Worm (Caenorhabditis elegans): Measurements from ENCODE around the gene slc-36.5.
A peak's percentile ranks its signal among the peaks of the same experiment; 100 is the strongest.

slc-36.5 gene

ce11 chrII:6831531-6832201 lies 45.2 kb downstream of the slc-36.5 start (continued):
- no peak for TF ChIP-seq snpc-4 (tag; optimal IDR thresholded peaks at IDR 0.05)
- TF ChIP-seq ceh-39 (tag; optimal IDR thresholded peaks at IDR 0.05) = no peak

ce11 chrII:6830923-6831322 lies 45.9 kb downstream of the slc-36.5 start:
- TF ChIP-seq ham-2 (GFP tag; optimal IDR thresholded peaks at IDR 0.05) (peak; percentile 72), ztf-11 (tag; optimal IDR thresholded peaks at IDR 0.05) (peak; percentile 7), nhr-2 (tag; optimal IDR thresholded peaks at IDR 0.05) (peak; percentile 64), nhr-76 (tag; optimal IDR thresholded peaks at IDR 0.05) (no peak), mep-1 (tag; optimal IDR thresholded peaks at IDR 0.05) (peak; percentile 35), mls-2 (tag; optimal IDR thresholded peaks at IDR 0.05) (peak; percentile 29), cnd-1 (tag; optimal IDR thresholded peaks at IDR 0.05) (peak; percentile 62), ceh-43 (GFP tag; optimal IDR thresholded peaks at IDR 0.05) (no peak)

ce11 chrII:6830012-6830411 lies 46.8 kb downstream of the slc-36.5 start:
- TF ChIP-seq flh-1 (GFP tag; optimal IDR thresholded peaks at IDR 0.05) (no peak), mls-2 (tag; optimal IDR thresholded peaks at IDR 0.05) (no peak), unc-39 (tag; optimal IDR thresholded peaks at IDR 0.05) (no peak), drap-1 (GFP tag; optimal IDR thresholded peaks at IDR 0.05) (no peak), mab-5 (tag; optimal IDR thresholded peaks at IDR 0.05) (no peak), unc-62 (GFP tag; optimal IDR thresholded peaks at IDR 0.05) (peak; percentile 32)

- TF ChIP-seq ceh-39 (tag; optimal IDR thresholded peaks at IDR 0.05) = no peak
- TF ChIP-seq unc-120 (tag; optimal IDR thresholded peaks at IDR 0.05; ENCODE audit: poor library complexity, severe bottlenecking) = no peak
- TF ChIP-seq pha-4 (tag; optimal IDR thresholded peaks at IDR 0.05) = peak; percentile 30
- TF ChIP-seq nhr-237 (tag; optimal IDR thresholded peaks at IDR 0.05) = no peak
- TF ChIP-seq elt-1 (tag; optimal IDR thresholded peaks at IDR 0.05; ENCODE audit: borderline replicate concordance, insufficient read depth) = peak; percentile 11
- TF ChIP-seq unc-62 (GFP tag; optimal IDR thresholded peaks at IDR 0.05) = peak; percentile 87
- no peak for TF ChIP-seq sem-2 (GFP tag; optimal IDR thresholded peaks at IDR 0.05)
- peak; percentile 55 for TF ChIP-seq ces-1 (GFP tag; optimal IDR thresholded peaks at IDR 0.05)
- TF ChIP-seq sptf-1 (tag; optimal IDR thresholded peaks at IDR 0.05) = no peak
- TF ChIP-seq ham-2 (GFP tag; optimal IDR thresholded peaks at IDR 0.05) = peak; percentile 64
- TF ChIP-seq blmp-1 (tag; optimal IDR thresholded peaks at IDR 0.05) = peak; percentile 84
Measured at ce11 chrII:6829108-6829507, 47.7 kb downstream of the slc-36.5 start.

ce11 chrII:6828073-6828900 lies 48.6 kb downstream of the slc-36.5 start:
- no peak for TF ChIP-seq ham-2 (GFP tag; optimal IDR thresholded peaks at IDR 0.05)
- TF ChIP-seq tbx-8 (GFP tag; optimal IDR thresholded peaks at IDR 0.05) = no peak
- TF ChIP-seq drap-1 (GFP tag; optimal IDR thresholded peaks at IDR 0.05) = no peak
- peak; percentile 2 for TF ChIP-seq cnd-1 (tag; optimal IDR thresholded peaks at IDR 0.05)
- TF ChIP-seq pha-4 (tag; optimal IDR thresholded peaks at IDR 0.05) = peak; percentile 2
- TF ChIP-seq nhr-2 (tag; optimal IDR thresholded peaks at IDR 0.05) = no peak
- TF ChIP-seq sptf-1 (tag; optimal IDR thresholded peaks at IDR 0.05) = peak; percentile 59
- TF ChIP-seq ces-1 (GFP tag; optimal IDR thresholded peaks at IDR 0.05) = peak; percentile 81
- no peak for TF ChIP-seq mep-1 (tag; optimal IDR thresholded peaks at IDR 0.05)
- peak; percentile 28 for TF ChIP-seq unc-120 (tag; optimal IDR thresholded peaks at IDR 0.05; ENCODE audit: poor library complexity, severe bottlenecking)

DNA sequence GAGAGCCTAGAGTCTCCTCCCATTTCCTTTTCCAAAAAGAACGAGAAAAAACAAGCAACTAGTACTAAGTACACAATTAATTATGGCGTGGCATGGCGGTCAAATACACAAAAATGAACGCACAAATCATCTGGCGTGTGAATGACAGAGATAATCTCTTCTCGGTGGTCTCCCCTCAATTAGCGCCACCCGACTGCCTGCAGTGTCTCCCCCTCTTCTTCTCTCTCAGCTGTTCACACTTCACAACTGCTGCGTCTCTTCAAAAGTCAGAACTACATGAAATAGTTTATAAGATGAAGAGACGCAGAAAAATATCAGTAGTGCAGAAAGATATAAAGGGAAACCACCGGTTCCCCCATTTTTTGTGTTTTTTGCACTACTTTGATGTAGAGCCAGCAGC lies 49.5 kb downstream of the slc-36.5 start:
- TF ChIP-seq nhr-76 (tag; optimal IDR thresholded peaks at IDR 0.05) = no peak
- TF ChIP-seq unc-39 (tag; optimal IDR thresholded peaks at IDR 0.05) = no peak
- peak; percentile 51 for TF ChIP-seq mep-1 (tag; optimal IDR thresholded peaks at IDR 0.05)
- TF ChIP-seq ceh-43 (GFP tag; optimal IDR thresholded peaks at IDR 0.05) = no peak
- no peak for TF ChIP-seq blmp-1 (tag; optimal IDR thresholded peaks at IDR 0.05)
- TF ChIP-seq drap-1 (GFP tag; optimal IDR thresholded peaks at IDR 0.05) = no peak
- no peak for TF ChIP-seq lin-13 (tag; optimal IDR thresholded peaks at IDR 0.05)
- no peak for TF ChIP-seq elt-3 (tag; optimal IDR thresholded peaks at IDR 0.05)
- TF ChIP-seq sem-2 (GFP tag; optimal IDR thresholded peaks at IDR 0.05) = peak; percentile 20
- TF ChIP-seq ztf-11 (tag; optimal IDR thresholded peaks at IDR 0.05) = no peak
- TF ChIP-seq nhr-12 (tag; optimal IDR thresholded peaks at IDR 0.05) = no peak
- peak; percentile 6 for TF ChIP-seq unc-120 (tag; optimal IDR thresholded peaks at IDR 0.05; ENCODE audit: poor library complexity, severe bottlenecking)
- TF ChIP-seq nhr-28 (tag; optimal IDR thresholded peaks at IDR 0.05) = no peak
- TF ChIP-seq cnd-1 (tag; optimal IDR thresholded peaks at IDR 0.05) = peak; percentile 64
- peak; percentile 12 for TF ChIP-seq pha-4 (tag; optimal IDR thresholded peaks at IDR 0.05)
- TF ChIP-seq lsy-2 (tag; optimal IDR thresholded peaks at IDR 0.05) = no peak
- TF ChIP-seq unc-62 (GFP tag; optimal IDR thresholded peaks at IDR 0.05) = peak; percentile 89
- peak; percentile 94 for TF ChIP-seq hlh-1 (tag; optimal IDR thresholded peaks at IDR 0.05)
- TF ChIP-seq mab-5 (tag; optimal IDR thresholded peaks at IDR 0.05) = no peak
- peak; percentile 21 for TF ChIP-seq M03D4.4 (tag; optimal IDR thresholded peaks at IDR 0.05)
- TF ChIP-seq tbx-8 (GFP tag; optimal IDR thresholded peaks at IDR 0.05) = no peak
- peak; percentile 81 for TF ChIP-seq ces-1 (GFP tag; optimal IDR thresholded peaks at IDR 0.05)
- peak; percentile 42 for TF ChIP-seq elt-1 (tag; optimal IDR thresholded peaks at IDR 0.05; ENCODE audit: borderline replicate concordance, insufficient read depth)
- TF ChIP-seq ham-2 (GFP tag; optimal IDR thresholded peaks at IDR 0.05) = peak; percentile 72
- TF ChIP-seq flh-1 (GFP tag; optimal IDR thresholded peaks at IDR 0.05) = no peak
- peak; percentile 67 for TF ChIP-seq nhr-2 (tag; optimal IDR thresholded peaks at IDR 0.05)
- peak; percentile 53 for TF ChIP-seq sptf-1 (tag; optimal IDR thresholded peaks at IDR 0.05)
- TF ChIP-seq mls-2 (tag; optimal IDR thresholded peaks at IDR 0.05) = peak; percentile 68
- TF ChIP-seq zip-8 (tag; optimal IDR thresholded peaks at IDR 0.05) = no peak
- TF ChIP-seq ceh-83 (GFP tag; optimal IDR thresholded peaks at IDR 0.05) = no peak
